Worm (Caenorhabditis elegans) whole organism, early embryonic: ENCODE measurements around the gene B0513.90.

ENCODE experiments used
- ama-1 ChIP-seq: fragments of 150-350 bp; optimal IDR thresholded peaks from 2 replicates; lab custom pipeline; 2014
- flt-1 ChIP-seq: fragments of 200-800 bp; sonication (Bioruptor generic); IDR thresholded peaks from 2 replicates; pipeline ENCODE4 v1.3.6; 2022; ENCODE audit warnings: missing genetic modification characterization, missing compliant biosample characterization
- hmbx-1 ChIP-seq: sonication (generic microtip); optimal IDR thresholded peaks from 2 replicates; lab custom pipeline; 2016; ENCODE audit warnings: mild to moderate bottlenecking, missing genetic modification characterization, missing compliant biosample characterization

DNA sequence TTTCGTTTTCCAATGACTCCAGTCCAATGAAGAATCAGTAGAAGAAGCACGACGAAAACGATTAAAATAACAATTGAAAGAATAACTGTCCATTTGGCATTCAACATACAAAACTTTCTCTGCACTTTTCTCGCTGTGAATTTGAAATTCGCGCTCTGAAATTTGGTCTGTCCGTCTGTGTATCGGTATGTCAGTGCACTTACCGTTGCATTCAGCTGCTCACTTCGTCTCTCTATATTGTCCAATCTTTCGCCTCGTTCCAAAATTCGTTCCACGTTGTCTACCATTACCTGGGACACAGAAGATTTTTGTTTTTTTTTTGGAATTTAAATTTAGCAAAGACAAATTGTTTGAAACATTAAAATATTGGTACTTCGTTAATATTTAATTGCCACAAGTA, 6.4 kb upstream of the B0513.90 start:
- TF ChIP-seq hmbx-1 (tag; lab: Kevin White, UChicago): no peak
- no peak for TF ChIP-seq flt-1 (GFP tag; lab: Robert Waterston, UW)
- TF ChIP-seq ama-1 (lab: Kevin White, UChicago): no peak
